Fruit fly (Drosophila melanogaster) whole organism, wandering third instar larva: ENCODE data around the gene CG7768.

Experiments
- Abd-B ChIP-seq: fragments of >200 bp; optimal IDR thresholded peaks from 2 replicates; lab custom pipeline; 2017; ENCODE audit warnings: missing biosample characterization, missing genetic modification characterization
- Dfd ChIP-seq: fragments of >200 bp; optimal IDR thresholded peaks from 2 replicates; lab custom pipeline; 2017; ENCODE audit warnings: missing biosample characterization, missing genetic modification characterization
- Hnf4 ChIP-seq: fragments of 200-800 bp; sonication (Bioruptor generic); optimal IDR thresholded peaks from 2 replicates; lab custom pipeline; 2016; ENCODE audit warnings: missing biosample characterization, mild to moderate bottlenecking, missing genetic modification characterization
- OdsH ChIP-seq: fragments of 200-800 bp; sonication (Bioruptor generic); optimal IDR thresholded peaks from 2 replicates; lab custom pipeline; 2016; ENCODE audit warnings: missing biosample characterization, mild to moderate bottlenecking, missing genetic modification characterization
- dl ChIP-seq, 2 experiments: fragments of 175-275, 200-275 bp in 1 of 2; fragments of 200-275 bp in 1 of 2; sonication (Bioruptor generic); optimal IDR thresholded peaks; lab custom pipeline; 2018; ENCODE audit warnings: mild to moderate bottlenecking in 2 of 2, missing biosample characterization in 2 of 2, missing genetic modification characterization in 2 of 2, moderate library complexity in 2 of 2; ENCODE audit not compliant: partially characterized antibody in 2 of 2, insufficient read depth in 1 of 2
- ey ChIP-seq: fragments of 200-800 bp; sonication (Bioruptor generic); optimal IDR thresholded peaks from 2 replicates; lab custom pipeline; 2016; ENCODE audit warnings: missing biosample characterization, missing genetic modification characterization
- h ChIP-seq: fragments of 200-800 bp; sonication (Bioruptor generic); optimal IDR thresholded peaks from 3 replicates; lab custom pipeline; 2016; ENCODE audit warnings: missing biosample characterization, mild to moderate bottlenecking, missing genetic modification characterization
- lola ChIP-seq: fragments of >200 bp; optimal IDR thresholded peaks from 2 replicates; lab custom pipeline; 2017; ENCODE audit warnings: missing biosample characterization, missing genetic modification characterization
- pan ChIP-seq: fragments of >200 bp; optimal IDR thresholded peaks from 2 replicates; lab custom pipeline; 2017
- psq ChIP-seq: fragments of 200-800 bp; sonication (Bioruptor generic); optimal IDR thresholded peaks from 3 replicates; lab custom pipeline; 2017; ENCODE audit warnings: missing biosample characterization, mild to moderate bottlenecking, missing genetic modification characterization, moderate library complexity
- sv ChIP-seq: fragments of 200-800 bp; sonication (Bioruptor generic); optimal IDR thresholded peaks from 3 replicates; lab custom pipeline; 2016; ENCODE audit warnings: missing biosample characterization, missing genetic modification characterization

DNA sequence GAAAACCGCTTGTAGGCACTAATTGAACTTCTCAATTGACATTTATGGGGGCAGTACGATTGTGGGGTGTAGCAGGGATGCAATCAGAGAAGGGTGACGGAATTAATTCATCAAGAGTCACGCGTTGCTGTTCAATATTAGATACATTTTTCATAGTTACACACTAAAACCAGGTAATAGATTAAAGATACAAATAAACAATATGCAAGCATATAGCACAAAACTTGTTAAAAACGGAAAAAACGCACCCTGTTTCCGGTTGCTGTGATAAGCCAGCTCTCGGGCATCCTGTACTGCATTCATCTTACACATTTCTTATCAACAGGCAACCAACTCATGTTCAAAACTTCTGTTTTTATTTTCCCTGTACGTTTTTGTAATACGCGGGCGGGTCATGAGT lies 11.1 kb downstream of the CG7768 start:
- TF ChIP-seq Hnf4 (no peak), dl (GFP tag; optimal IDR thresholded peaks at IDR 0.05; lab: Kevin White, UChicago; ENCODE audit: insufficient read depth in 1 of 2, partially characterized antibody in 2 of 2) (no peak), Dfd (GFP tag; lab: Kevin White, UChicago) (no peak), ey (no peak), sv (no peak), psq (no peak), lola (GFP tag; lab: Kevin White, UChicago) (no peak), Abd-B (GFP tag; lab: Kevin White, UChicago) (no peak), pan (no peak), OdsH (GFP tag; lab: Kevin White, UChicago) (no peak), h (GFP tag; lab: Kevin White, UChicago) (no peak)
